Worm (Caenorhabditis elegans) whole organism, L2 larva: ENCODE measurements around the gene mks-5.

Source experiments
- R02D3.7 ChIP-seq: fragments of 150-350 bp; optimal IDR thresholded peaks from 2 replicates; lab custom pipeline; 2014; ENCODE audit warnings: missing biosample characterization, missing genetic modification characterization
- ZK546.5 ChIP-seq: sonication (generic microtip); optimal IDR thresholded peaks from 2 replicates; lab custom pipeline; 2017; ENCODE audit warnings: missing biosample characterization, missing genetic modification characterization
- ama-1 ChIP-seq: fragments of 150-350 bp; optimal IDR thresholded peaks from 2 replicates; lab custom pipeline; 2018; ENCODE audit warnings: inconsistent platforms
- crh-2 ChIP-seq: sonication (generic microtip); optimal IDR thresholded peaks from 2 replicates; lab custom pipeline; 2017; ENCODE audit warnings: missing biosample characterization, missing genetic modification characterization
- lin-39 ChIP-seq: fragments of 150-350 bp; optimal IDR thresholded peaks from 2 replicates; lab custom pipeline; 2014; ENCODE audit warnings: missing biosample characterization, missing genetic modification reagents, missing genetic modification characterization
- nhr-11 ChIP-seq: fragments of 150-350 bp; optimal IDR thresholded peaks from 2 replicates; lab custom pipeline; 2014; ENCODE audit warnings: missing biosample characterization, missing genetic modification characterization
- skn-1 ChIP-seq: sonication (generic microtip); optimal IDR thresholded peaks from 2 replicates; lab custom pipeline; 2017; ENCODE audit warnings: missing biosample characterization, missing genetic modification characterization
- ztf-11 ChIP-seq: sonication (generic microtip); optimal IDR thresholded peaks from 2 replicates; lab custom pipeline; 2017; ENCODE audit warnings: missing biosample characterization, missing genetic modification characterization
- ztf-4 ChIP-seq: fragments of 150-350 bp; optimal IDR thresholded peaks from 2 replicates; lab custom pipeline; 2014; ENCODE audit warnings: missing biosample characterization, missing genetic modification characterization

DNA sequence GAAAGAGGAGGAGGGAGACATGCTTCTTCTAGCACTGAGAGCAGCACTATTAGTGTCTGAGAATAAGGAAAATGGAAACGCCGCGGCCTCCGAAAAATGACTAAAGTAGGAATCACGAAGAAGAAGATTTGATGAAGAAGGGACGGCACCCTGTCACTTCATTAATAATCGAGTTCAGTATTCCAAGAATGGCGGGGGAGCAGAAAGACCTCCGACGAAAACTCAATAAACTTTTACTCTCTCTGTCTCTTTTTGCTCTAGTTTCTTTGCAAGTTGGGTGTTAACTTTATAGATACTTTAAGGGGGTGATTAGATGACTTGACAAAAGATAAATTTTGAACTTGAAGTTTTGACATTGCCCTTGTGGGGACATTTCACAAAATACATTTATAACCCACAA is 49.3 kb downstream of the mks-5 start:
- TF ChIP-seq nhr-11 (tag; lab: Kevin White, UChicago) (no peak), R02D3.7 (no peak), skn-1 (tag; lab: Kevin White, UChicago) (no peak), crh-2 (no peak), ama-1 (lab: Kevin White, UChicago) (no peak), ztf-11 (tag; lab: Kevin White, UChicago) (no peak), ZK546.5 (tag; lab: Kevin White, UChicago) (no peak), ztf-4 (no peak), lin-39 (tag; lab: Kevin White, UChicago) (no peak)
